Worm (Caenorhabditis elegans) whole organism, L3 larva: ENCODE data around the gene F23B2.10.

Experiments
- R02D3.7 ChIP-seq: fragments of 150-350 bp; optimal IDR thresholded peaks from 2 replicates; lab custom pipeline; 2014; ENCODE audit warnings: missing biosample characterization, missing genetic modification characterization
- ZK546.5 ChIP-seq: sonication (generic microtip); optimal IDR thresholded peaks from 2 replicates; lab custom pipeline; 2017; ENCODE audit warnings: missing biosample characterization, missing genetic modification characterization
- aly-2 ChIP-seq: fragments of 150-350 bp; optimal IDR thresholded peaks from 2 replicates; lab custom pipeline; 2014; ENCODE audit warnings: missing biosample characterization, missing genetic modification characterization
- ama-1 ChIP-seq: fragments of 150-350 bp; optimal IDR thresholded peaks from 2 replicates; lab custom pipeline; 2018
- ceh-16 ChIP-seq: sonication (generic microtip); optimal IDR thresholded peaks from 2 replicates; lab custom pipeline; 2017; ENCODE audit warnings: missing biosample characterization, missing genetic modification characterization
- ceh-28 ChIP-seq: fragments of 150-350 bp; optimal IDR thresholded peaks from 2 replicates; lab custom pipeline; 2014; ENCODE audit warnings: missing biosample characterization, missing genetic modification reagents, missing genetic modification characterization
- ceh-82 ChIP-seq: fragments of 150-350 bp; optimal IDR thresholded peaks from 2 replicates; lab custom pipeline; 2014; ENCODE audit warnings: missing biosample characterization, missing genetic modification characterization
- ceh-9 ChIP-seq: sonication (generic microtip); optimal IDR thresholded peaks from 2 replicates; lab custom pipeline; 2018; ENCODE audit warnings: missing biosample characterization, missing genetic modification characterization
- daf-12 ChIP-seq: fragments of 150-350 bp; optimal IDR thresholded peaks from 2 replicates; lab custom pipeline; 2014; ENCODE audit warnings: missing biosample characterization, missing genetic modification reagents, missing genetic modification characterization
- egl-27 ChIP-seq: sonication (generic microtip); optimal IDR thresholded peaks from 4 replicates; lab custom pipeline; 2017; ENCODE audit warnings: missing biosample characterization, missing genetic modification reagents, missing genetic modification characterization
- egl-5 ChIP-seq: fragments of 150-350 bp; optimal IDR thresholded peaks from 2 replicates; lab custom pipeline; 2017; ENCODE audit warnings: missing biosample characterization, missing genetic modification reagents, missing genetic modification characterization, inconsistent platforms
- elt-1 ChIP-seq: fragments of 150-350 bp; optimal IDR thresholded peaks from 2 replicates; lab custom pipeline; 2014; ENCODE audit warnings: missing biosample characterization, missing genetic modification characterization
- elt-2 ChIP-seq: sonication (generic microtip); optimal IDR thresholded peaks from 2 replicates; lab custom pipeline; 2016; ENCODE audit warnings: missing genetic modification reagents, mild to moderate bottlenecking, missing genetic modification characterization, missing compliant biosample characterization
- elt-3 ChIP-seq, 3 experiments: fragments of 150-350 bp in 1 of 3; sonication (generic microtip) in 2 of 3; optimal IDR thresholded peaks; 2 replicates in 2 of 3; 4 replicates in 1 of 3; lab custom pipeline; 2014 to 2017; ENCODE audit warnings: missing biosample characterization in 3 of 3, missing genetic modification characterization in 3 of 3
- eor-1 ChIP-seq, 2 experiments: fragments of 150-350 bp; optimal IDR thresholded peaks; 2 replicates each; lab custom pipeline; 2014 to 2018; ENCODE audit warnings: missing biosample characterization in 2 of 2, missing genetic modification characterization in 2 of 2
- fkh-10 ChIP-seq: sonication (generic microtip); optimal IDR thresholded peaks from 2 replicates; lab custom pipeline; 2017; ENCODE audit warnings: missing biosample characterization, missing genetic modification reagents, missing genetic modification characterization
- fkh-2 ChIP-seq: fragments of 150-350 bp; optimal IDR thresholded peaks from 2 replicates; lab custom pipeline; 2014; ENCODE audit warnings: missing biosample characterization, missing genetic modification reagents, missing genetic modification characterization
- fos-1 ChIP-seq: fragments of 150-350 bp; optimal IDR thresholded peaks from 2 replicates; lab custom pipeline; 2014; ENCODE audit warnings: missing biosample characterization, missing genetic modification characterization
- hmg-11 ChIP-seq: sonication (generic microtip); optimal IDR thresholded peaks from 2 replicates; lab custom pipeline; 2016; ENCODE audit warnings: missing genetic modification characterization, missing compliant biosample characterization
- jun-1 ChIP-seq: fragments of 150-350 bp; optimal IDR thresholded peaks from 2 replicates; lab custom pipeline; 2014; ENCODE audit warnings: missing biosample characterization, missing genetic modification reagents, missing genetic modification characterization
- lin-15B ChIP-seq: fragments of 150-350 bp; optimal IDR thresholded peaks from 2 replicates; lab custom pipeline; 2014; ENCODE audit warnings: missing biosample characterization, missing genetic modification characterization
- lin-39 ChIP-seq: fragments of 150-350 bp; optimal IDR thresholded peaks from 2 replicates; lab custom pipeline; 2018; ENCODE audit warnings: missing biosample characterization, missing genetic modification reagents, missing genetic modification characterization
- lsy-12 ChIP-seq: sonication (generic microtip); optimal IDR thresholded peaks from 2 replicates; lab custom pipeline; 2016; ENCODE audit warnings: mild to moderate bottlenecking, missing genetic modification characterization, missing compliant biosample characterization
- mdl-1 ChIP-seq: fragments of 150-350 bp; optimal IDR thresholded peaks from 2 replicates; lab custom pipeline; 2014; ENCODE audit warnings: missing biosample characterization, missing genetic modification characterization
- mml-1 ChIP-seq: fragments of 150-350 bp; sonication (generic microtip); optimal IDR thresholded peaks from 3 replicates; lab custom pipeline; 2014; ENCODE audit warnings: missing biosample characterization, missing genetic modification characterization
- nfya-1 ChIP-seq: sonication (generic microtip); optimal IDR thresholded peaks from 2 replicates; lab custom pipeline; 2017; ENCODE audit warnings: missing genetic modification characterization, mild to moderate bottlenecking, missing compliant biosample characterization, antibody characterized with exemption, moderate library complexity; ENCODE audit not compliant: insufficient read depth
- nhr-11 ChIP-seq: fragments of 150-350 bp; optimal IDR thresholded peaks from 2 replicates; lab custom pipeline; 2014; ENCODE audit warnings: missing biosample characterization, missing genetic modification characterization
- nhr-12 ChIP-seq: fragments of 150-350 bp; optimal IDR thresholded peaks from 2 replicates; lab custom pipeline; 2014; ENCODE audit warnings: missing biosample characterization, missing genetic modification characterization
- nhr-23 ChIP-seq: fragments of 150-350 bp; optimal IDR thresholded peaks from 2 replicates; lab custom pipeline; 2014; ENCODE audit warnings: missing biosample characterization, missing genetic modification reagents, missing genetic modification characterization
- nhr-237 ChIP-seq: fragments of 150-350 bp; optimal IDR thresholded peaks from 2 replicates; lab custom pipeline; 2014; ENCODE audit warnings: missing biosample characterization, missing genetic modification characterization
- nhr-25 ChIP-seq: sonication (generic microtip); optimal IDR thresholded peaks from 2 replicates; lab custom pipeline; 2017; ENCODE audit warnings: missing biosample characterization, missing genetic modification characterization
- nhr-28 ChIP-seq: fragments of 150-350 bp; optimal IDR thresholded peaks from 2 replicates; lab custom pipeline; 2014; ENCODE audit warnings: missing biosample characterization, missing genetic modification characterization
- nhr-43 ChIP-seq: sonication (generic microtip); optimal IDR thresholded peaks from 2 replicates; lab custom pipeline; 2016; ENCODE audit warnings: mild to moderate bottlenecking, missing genetic modification characterization, missing compliant biosample characterization; ENCODE audit not compliant: poor library complexity, severe bottlenecking
- nhr-67 ChIP-seq: fragments of 150-350 bp; optimal IDR thresholded peaks from 2 replicates; lab custom pipeline; 2014; ENCODE audit warnings: missing biosample characterization, missing genetic modification characterization
- nhr-76 ChIP-seq: fragments of 150-350 bp; sonication (generic microtip); optimal IDR thresholded peaks from 5 replicates; lab custom pipeline; 2014; ENCODE audit warnings: missing biosample characterization, missing genetic modification characterization
- nhr-77 ChIP-seq: fragments of 150-350 bp; optimal IDR thresholded peaks from 2 replicates; lab custom pipeline; 2014; ENCODE audit warnings: missing biosample characterization, missing genetic modification characterization
- pha-4 ChIP-seq: fragments of 150-350 bp; optimal IDR thresholded peaks from 2 replicates; lab custom pipeline; 2014; ENCODE audit warnings: missing biosample characterization, missing genetic modification reagents, missing genetic modification characterization
- pqm-1 ChIP-seq: fragments of 150-350 bp; optimal IDR thresholded peaks from 2 replicates; lab custom pipeline; 2017; ENCODE audit warnings: missing biosample characterization, missing genetic modification characterization, inconsistent platforms
- sea-2 ChIP-seq: fragments of 150-350 bp; sonication (generic microtip); optimal IDR thresholded peaks from 4 replicates; lab custom pipeline; 2014; ENCODE audit warnings: missing biosample characterization, missing genetic modification reagents, missing genetic modification characterization
- skn-1 ChIP-seq: fragments of 150-350 bp; optimal IDR thresholded peaks from 2 replicates; lab custom pipeline; 2014; ENCODE audit warnings: missing biosample characterization, missing genetic modification characterization
- snpc-4 ChIP-seq: fragments of 150-350 bp; optimal IDR thresholded peaks from 2 replicates; lab custom pipeline; 2014; ENCODE audit warnings: missing biosample characterization, missing genetic modification characterization
- tbx-2 ChIP-seq: sonication (generic microtip); optimal IDR thresholded peaks from 2 replicates; lab custom pipeline; 2016; ENCODE audit warnings: mild to moderate bottlenecking, missing genetic modification characterization, missing compliant biosample characterization
- unc-39 ChIP-seq: sonication (generic microtip); optimal IDR thresholded peaks from 4 replicates; lab custom pipeline; 2017; ENCODE audit warnings: missing biosample characterization, missing genetic modification characterization
- unc-62 ChIP-seq: fragments of 150-350 bp; sonication (generic microtip); optimal IDR thresholded peaks from 4 replicates; lab custom pipeline; 2014; ENCODE audit warnings: missing biosample characterization, missing genetic modification reagents, missing genetic modification characterization
- zag-1 ChIP-seq: fragments of 150-350 bp; optimal IDR thresholded peaks from 2 replicates; lab custom pipeline; 2014; ENCODE audit warnings: missing biosample characterization, missing genetic modification characterization
- ztf-11 ChIP-seq: fragments of 150-350 bp; optimal IDR thresholded peaks from 2 replicates; lab custom pipeline; 2014; ENCODE audit warnings: missing biosample characterization, missing genetic modification characterization
- ztf-4 ChIP-seq: fragments of 150-350 bp; optimal IDR thresholded peaks from 2 replicates; lab custom pipeline; 2014; ENCODE audit warnings: missing biosample characterization, missing genetic modification characterization

Gene F23B2.10

DNA sequence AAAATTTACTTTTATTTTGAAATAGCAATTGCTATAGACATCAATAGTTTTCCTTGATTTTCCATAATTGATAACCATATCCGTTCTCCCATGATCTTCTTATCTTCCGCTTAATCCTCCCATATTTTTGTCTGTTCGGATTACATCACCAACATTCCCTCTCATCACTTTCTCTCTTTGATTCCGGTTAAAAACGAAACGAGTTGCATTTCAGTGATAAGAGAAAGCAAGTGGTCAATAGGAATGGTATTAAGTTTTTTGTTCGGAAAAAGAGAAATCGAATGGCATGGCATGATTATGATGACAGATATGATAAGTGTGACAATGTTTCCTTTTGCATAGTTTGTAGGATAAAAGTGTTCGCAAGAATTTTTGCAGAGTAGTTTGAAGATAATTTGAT, 42.1 kb downstream of the F23B2.10 start:
- TF ChIP-seq elt-3 (tag; optimal IDR thresholded peaks at IDR 0.05; lab: Kevin White, UChicago) (peak in 2 of 3 experiments; percentile 20 to 65), nhr-25 (tag; lab: Kevin White, UChicago) (no peak), ama-1 (lab: Kevin White, UChicago) (no peak), nhr-77 (tag; lab: Kevin White, UChicago) (no peak), nhr-43 (tag; lab: Kevin White, UChicago) (peak; percentile 58), eor-1 (tag; optimal IDR thresholded peaks at IDR 0.05; lab: Kevin White, UChicago) (no peak), fos-1 (tag; lab: Kevin White, UChicago) (no peak), skn-1 (tag; lab: Kevin White, UChicago) (no peak), mdl-1 (tag; lab: Kevin White, UChicago) (no peak), pha-4 (no peak), ceh-28 (no peak), elt-2 (tag; lab: Kevin White, UChicago) (peak; percentile 71), pqm-1 (tag; lab: Kevin White, UChicago) (peak; percentile 45)

ce11 chrIV:9108631-9109030, 45.5 kb downstream of the F23B2.10 start, which contains the start of gene aly-1:
Gene aly-1 (plus strand): TSS chrIV:9108931.
- TF ChIP-seq egl-5 (tag; lab: Kevin White, UChicago): no peak
- TF ChIP-seq ceh-28: no peak
- TF ChIP-seq nhr-76 (tag; lab: Kevin White, UChicago): no peak
- no peak for TF ChIP-seq mml-1 (tag; lab: Kevin White, UChicago)
- TF ChIP-seq lsy-12 (tag; lab: Kevin White, UChicago): no peak
- TF ChIP-seq ama-1 (lab: Kevin White, UChicago): no peak
- TF ChIP-seq fkh-10 (GFP tag; lab: Kevin White, UChicago): no peak
- no peak for TF ChIP-seq nhr-67 (tag; lab: Kevin White, UChicago)
- no peak for TF ChIP-seq R02D3.7
- no peak for TF ChIP-seq ztf-11 (tag; lab: Kevin White, UChicago)
- TF ChIP-seq elt-1 (tag; lab: Kevin White, UChicago): no peak

DNA sequence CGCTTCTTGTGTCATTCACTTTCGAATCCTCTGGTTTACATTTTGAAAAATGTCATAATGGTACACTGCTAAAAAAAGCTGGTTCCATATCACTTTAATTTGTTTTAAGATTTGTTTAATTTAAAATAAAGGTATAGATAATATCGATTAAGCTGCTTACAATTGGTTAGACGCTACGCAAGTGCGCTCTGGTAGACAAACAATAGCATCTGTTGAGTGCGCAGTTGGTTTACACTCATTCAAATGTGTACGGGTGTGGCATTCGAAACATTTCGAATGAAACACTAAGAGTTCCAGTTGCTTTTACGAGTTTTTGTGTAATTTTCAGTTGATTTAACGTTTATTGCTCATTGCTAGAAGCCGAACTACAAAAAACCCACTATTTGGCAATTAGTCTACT, 46.7 kb downstream of the F23B2.10 start:
- peak; percentile 27 for TF ChIP-seq snpc-4
- no peak for TF ChIP-seq ZK546.5 (tag; lab: Kevin White, UChicago)
- TF ChIP-seq mdl-1 (tag; lab: Kevin White, UChicago): no peak
- peak; percentile 69 for TF ChIP-seq lin-15B (tag; lab: Kevin White, UChicago)
- TF ChIP-seq aly-2: no peak
- TF ChIP-seq elt-1 (tag; lab: Kevin White, UChicago): no peak
- no peak for TF ChIP-seq tbx-2
- no peak for TF ChIP-seq nhr-11 (tag; lab: Kevin White, UChicago)
- peak; percentile 85 for TF ChIP-seq pha-4
- TF ChIP-seq zag-1 (tag; lab: Kevin White, UChicago): no peak
- no peak for TF ChIP-seq R02D3.7
- no peak for TF ChIP-seq ceh-16 (tag; lab: Kevin White, UChicago)
- peak; percentile 49 for TF ChIP-seq nhr-25 (tag; lab: Kevin White, UChicago)
- no peak for TF ChIP-seq unc-62
- no peak for TF ChIP-seq lsy-12 (tag; lab: Kevin White, UChicago)
- peak; percentile 50 for TF ChIP-seq ceh-28
- TF ChIP-seq jun-1 (tag; lab: Kevin White, UChicago): no peak
- no peak for TF ChIP-seq nhr-28
- TF ChIP-seq ztf-4 (tag; lab: Kevin White, UChicago): no peak
- TF ChIP-seq unc-39: no peak
- no peak for TF ChIP-seq mml-1 (tag; lab: Kevin White, UChicago)
- TF ChIP-seq egl-27 (tag; lab: Kevin White, UChicago): no peak
- no peak for TF ChIP-seq nhr-76 (tag; lab: Kevin White, UChicago)
- peak; percentile 14 for TF ChIP-seq nhr-23
- TF ChIP-seq nhr-43 (tag; lab: Kevin White, UChicago): no peak
- peak; percentile 58 for TF ChIP-seq nfya-1 (tag; lab: Kevin White, UChicago)
- no peak for TF ChIP-seq ceh-9 (tag; lab: Kevin White, UChicago)
- no peak for TF ChIP-seq nhr-67 (tag; lab: Kevin White, UChicago)
- no peak for TF ChIP-seq elt-3 (tag; optimal IDR thresholded peaks at IDR 0.05; lab: Kevin White, UChicago)
- TF ChIP-seq skn-1 (tag; lab: Kevin White, UChicago): no peak
- no peak for TF ChIP-seq ama-1 (lab: Kevin White, UChicago)
- TF ChIP-seq fkh-10 (GFP tag; lab: Kevin White, UChicago): no peak
- no peak for TF ChIP-seq fkh-2 (tag; lab: Kevin White, UChicago)
- peak; percentile 71 for TF ChIP-seq lin-39 (tag; lab: Kevin White, UChicago)
- no peak for TF ChIP-seq eor-1 (tag; optimal IDR thresholded peaks at IDR 0.05; lab: Kevin White, UChicago)
- no peak for TF ChIP-seq daf-12 (tag; lab: Kevin White, UChicago)
- peak; percentile 68 for TF ChIP-seq hmg-11 (tag; lab: Kevin White, UChicago)
- TF ChIP-seq ztf-11 (tag; lab: Kevin White, UChicago): no peak
- peak; percentile 15 for TF ChIP-seq elt-2 (tag; lab: Kevin White, UChicago)
- no peak for TF ChIP-seq nhr-237 (tag; lab: Kevin White, UChicago)
- TF ChIP-seq pqm-1 (tag; lab: Kevin White, UChicago): no peak
- TF ChIP-seq sea-2 (GFP tag; lab: Kevin White, UChicago): no peak
- TF ChIP-seq ceh-82 (tag; lab: Kevin White, UChicago): no peak
- no peak for TF ChIP-seq nhr-12 (tag; lab: Kevin White, UChicago)
- no peak for TF ChIP-seq nhr-77 (tag; lab: Kevin White, UChicago)
- no peak for TF ChIP-seq fos-1 (tag; lab: Kevin White, UChicago)
